Fruit fly (Drosophila melanogaster) whole organism, embryonic: Measurements from ENCODE around the gene her.
A peak's percentile ranks its signal among the peaks of the same experiment; 100 is the strongest.

Source experiments
- ATbp ChIP-seq: fragments of 200-800 bp; sonication (Bioruptor generic); optimal IDR thresholded peaks from 2 replicates; lab custom pipeline; 2017; ENCODE audit warnings: missing biosample characterization, mild to moderate bottlenecking, missing genetic modification characterization, missing genetic modification reagents
- Bdp1 ChIP-seq: fragments of 200-800 bp; sonication (Bioruptor generic); optimal IDR thresholded peaks from 3 replicates; lab custom pipeline; 2016; ENCODE audit warnings: missing biosample characterization, missing genetic modification characterization
- Bteb2 ChIP-seq: fragments of 200-800 bp; sonication (Bioruptor generic); optimal IDR thresholded peaks from 2 replicates; lab custom pipeline; 2016; ENCODE audit warnings: missing biosample characterization, missing genetic modification characterization
- CG10321 ChIP-seq: fragments of 200-800 bp; sonication (Bioruptor generic); IDR thresholded peaks from 2 replicates; pipeline ENCODE4 v1.3.6; 2022; ENCODE audit warnings: missing biosample characterization, missing genetic modification characterization
- CG13287 ChIP-seq: fragments of 200-800 bp; sonication (Bioruptor generic); IDR thresholded peaks from 2 replicates; pipeline ENCODE4 v1.3.6; 2022; ENCODE audit warnings: missing biosample characterization, missing genetic modification characterization; ENCODE audit not compliant: partially characterized antibody
- CG14441 ChIP-seq: fragments of 200-800 bp; sonication (Bioruptor generic); IDR thresholded peaks from 2 replicates; pipeline ENCODE4 v1.3.6; 2022; ENCODE audit warnings: missing biosample characterization, missing genetic modification characterization
- CG14965 ChIP-seq: fragments of 200-800 bp; sonication (Bioruptor generic); optimal IDR thresholded peaks from 2 replicates; lab custom pipeline; 2016; ENCODE audit warnings: missing biosample characterization, missing genetic modification characterization, borderline replicate concordance
- CG16813 ChIP-seq: fragments of 200-800 bp; sonication (Bioruptor generic); IDR thresholded peaks from 3 replicates; pipeline ENCODE4 v1.3.6; 2022; ENCODE audit warnings: missing biosample characterization, missing genetic modification characterization; ENCODE audit not compliant: partially characterized antibody
- CG18262 ChIP-seq: fragments of 200-800 bp; optimal IDR thresholded peaks from 3 replicates; lab custom pipeline; 2019; ENCODE audit warnings: missing biosample characterization, mild to moderate bottlenecking, missing genetic modification characterization, moderate library complexity
- CG18476 ChIP-seq: fragments of 200-800 bp; sonication (Bioruptor generic); optimal IDR thresholded peaks from 2 replicates; lab custom pipeline; 2016; ENCODE audit warnings: missing biosample characterization, mild to moderate bottlenecking, missing genetic modification characterization
- CG2678 ChIP-seq: fragments of 200-800 bp; sonication (Bioruptor generic); optimal IDR thresholded peaks from 3 replicates; lab custom pipeline; 2019; ENCODE audit warnings: missing biosample characterization, mild to moderate bottlenecking, missing genetic modification characterization, moderate library complexity
- CG3407 ChIP-seq: fragments of 200-800 bp; sonication (Bioruptor generic); optimal IDR thresholded peaks from 2 replicates; lab custom pipeline; 2018; ENCODE audit warnings: missing biosample characterization, mild to moderate bottlenecking, missing genetic modification characterization
- CG3847 ChIP-seq: fragments of 200-800 bp; sonication (Bioruptor generic); IDR thresholded peaks from 2 replicates; pipeline ENCODE4 v1.3.6; 2022; ENCODE audit warnings: missing biosample characterization, missing genetic modification characterization
- CG4707 ChIP-seq: fragments of 200-800 bp; sonication (Bioruptor generic); optimal IDR thresholded peaks from 2 replicates; lab custom pipeline; 2018; ENCODE audit warnings: missing biosample characterization, mild to moderate bottlenecking, missing genetic modification characterization, moderate library complexity
- CG6654 ChIP-seq: fragments of 200-800 bp; sonication (Bioruptor generic); optimal IDR thresholded peaks from 2 replicates; lab custom pipeline; 2017; ENCODE audit warnings: missing biosample characterization, mild to moderate bottlenecking, missing genetic modification characterization
- CG6791 ChIP-seq: fragments of 200-800 bp; sonication (Bioruptor generic); IDR thresholded peaks from 3 replicates; pipeline ENCODE4 v1.3.6; 2022; ENCODE audit warnings: missing biosample characterization, missing genetic modification characterization; ENCODE audit not compliant: partially characterized antibody
- CG8944 ChIP-seq: fragments of 200-800 bp; sonication (Bioruptor generic); optimal IDR thresholded peaks from 3 replicates; lab custom pipeline; 2016; ENCODE audit warnings: missing biosample characterization, missing genetic modification characterization
- CTCF ChIP-seq: fragments of 200-800 bp; sonication (Bioruptor generic); optimal IDR thresholded peaks from 2 replicates; lab custom pipeline; 2017; ENCODE audit warnings: missing biosample characterization, mild to moderate bottlenecking, missing genetic modification characterization, moderate library complexity
- Elba2 ChIP-seq: fragments of 200-800 bp; sonication (Bioruptor generic); optimal IDR thresholded peaks from 3 replicates; lab custom pipeline; 2016; ENCODE audit warnings: missing biosample characterization, missing genetic modification characterization
- HLHmδ ChIP-seq: fragments of 200-800 bp; sonication (Bioruptor generic); optimal IDR thresholded peaks from 2 replicates; lab custom pipeline; 2018; ENCODE audit warnings: missing biosample characterization, mild to moderate bottlenecking, missing genetic modification characterization, moderate library complexity
- Hr39 ChIP-seq: fragments of >200 bp; optimal IDR thresholded peaks from 2 replicates; lab custom pipeline; 2017
- MTF-1 ChIP-seq: fragments of 200-800 bp; sonication (Bioruptor generic); optimal IDR thresholded peaks from 2 replicates; lab custom pipeline; 2018; ENCODE audit warnings: missing biosample characterization, mild to moderate bottlenecking, missing genetic modification characterization, borderline replicate concordance
- Mad ChIP-seq: fragments of 200-800 bp; sonication (Bioruptor generic); optimal IDR thresholded peaks from 2 replicates; lab custom pipeline; 2016; ENCODE audit warnings: missing biosample characterization, missing genetic modification characterization
- Oli ChIP-seq: fragments of 200-800 bp; sonication (Bioruptor generic); optimal IDR thresholded peaks from 2 replicates; lab custom pipeline; 2018; ENCODE audit warnings: missing biosample characterization, mild to moderate bottlenecking, missing genetic modification characterization, moderate library complexity
- Pdp1 ChIP-seq, 2 experiments: fragments of 200-800 bp; sonication (Bioruptor generic); optimal IDR thresholded peaks; 3 replicates each; lab custom pipeline; 2016; ENCODE audit warnings: missing biosample characterization in 2 of 2, missing genetic modification characterization in 2 of 2, mild to moderate bottlenecking in 1 of 2, moderate library complexity in 1 of 2
- Sry-β ChIP-seq: fragments of 200-800 bp; sonication (Bioruptor generic); optimal IDR thresholded peaks from 2 replicates; lab custom pipeline; 2018; ENCODE audit warnings: missing biosample characterization, mild to moderate bottlenecking, missing genetic modification characterization, moderate library complexity
- Trl ChIP-seq, 3 experiments: fragments of >200 bp in 2 of 3; fragments of 200-800 bp in 1 of 3; sonication (Bioruptor generic) in 1 of 3; optimal IDR thresholded peaks; 2 replicates in 1 of 3; 3 replicates in 2 of 3; lab custom pipeline; 2016 to 2017; ENCODE audit warnings: missing biosample characterization in 1 of 3, missing genetic modification characterization in 1 of 3
- abd-A ChIP-seq: fragments of 200-800 bp; sonication (Bioruptor generic); optimal IDR thresholded peaks from 3 replicates; lab custom pipeline; 2019; ENCODE audit warnings: missing biosample characterization, mild to moderate bottlenecking, missing genetic modification characterization, moderate library complexity
- bsh ChIP-seq, 2 experiments: fragments of 200-800 bp; sonication (Bioruptor generic); optimal IDR thresholded peaks; 2 replicates each; lab custom pipeline; 2017 to 2018; ENCODE audit warnings: mild to moderate bottlenecking in 2 of 2, missing biosample characterization in 2 of 2, missing genetic modification characterization in 2 of 2, moderate library complexity in 1 of 2
- dan ChIP-seq: fragments of 200-800 bp; sonication (Bioruptor generic); IDR thresholded peaks from 2 replicates; pipeline ENCODE4 v1.3.6; 2022; ENCODE audit warnings: missing biosample characterization, missing genetic modification characterization
- dm ChIP-seq: fragments of 200-800 bp; sonication (Bioruptor generic); optimal IDR thresholded peaks from 3 replicates; lab custom pipeline; 2016; ENCODE audit warnings: missing biosample characterization, missing genetic modification characterization
- dmrt11E ChIP-seq: fragments of 200-800 bp; sonication (Bioruptor generic); optimal IDR thresholded peaks from 3 replicates; lab custom pipeline; 2018; ENCODE audit warnings: missing biosample characterization, mild to moderate bottlenecking, missing genetic modification characterization, moderate library complexity
- eve ChIP-seq, 2 experiments: fragments of >200 bp; optimal IDR thresholded peaks; 2 replicates each; lab custom pipeline; 2017; ENCODE audit warnings: missing biosample characterization in 2 of 2, missing genetic modification characterization in 2 of 2
- exex ChIP-seq: fragments of 200-800 bp; sonication (Bioruptor generic); optimal IDR thresholded peaks from 4 replicates; lab custom pipeline; 2018; ENCODE audit warnings: missing biosample characterization, mild to moderate bottlenecking, missing genetic modification characterization, moderate library complexity
- grn ChIP-seq: fragments of 200-800 bp; sonication (Bioruptor generic); optimal IDR thresholded peaks from 3 replicates; lab custom pipeline; 2017; ENCODE audit warnings: missing biosample characterization, missing genetic modification characterization
- h ChIP-seq: fragments of >200 bp; optimal IDR thresholded peaks from 2 replicates; lab custom pipeline; 2017
- pan ChIP-seq, 4 experiments: fragments of >200 bp in 3 of 4; fragments of 200-800 bp in 1 of 4; sonication (Bioruptor generic) in 1 of 4; optimal IDR thresholded peaks in 3 of 4; IDR thresholded peaks in 1 of 4; 2 replicates each; pipeline versions ENCODE4 v1.3.6 to Lab custom; 2017 to 2022; ENCODE audit warnings: missing biosample characterization in 2 of 4, missing genetic modification characterization in 2 of 4, mixed read lengths in 1 of 4
- pfk ChIP-seq: fragments of 200-800 bp; sonication (Bioruptor generic); optimal IDR thresholded peaks from 2 replicates; lab custom pipeline; 2018; ENCODE audit warnings: missing biosample characterization, mild to moderate bottlenecking, missing genetic modification characterization, moderate library complexity
- pum ChIP-seq: fragments of 200-800 bp; sonication (Bioruptor generic); optimal IDR thresholded peaks from 2 replicates; lab custom pipeline; 2016; ENCODE audit warnings: missing biosample characterization, missing genetic modification characterization
- salm ChIP-seq: fragments of 200-800 bp; sonication (Bioruptor generic); optimal IDR thresholded peaks from 2 replicates; lab custom pipeline; 2018; ENCODE audit warnings: missing biosample characterization, mild to moderate bottlenecking, missing genetic modification characterization
- sens ChIP-seq: fragments of 200-800 bp; sonication (Bioruptor generic); peaks from one replicate; lab custom pipeline; 2016; ENCODE audit warnings: missing biosample characterization, missing genetic modification characterization
- sens-2 ChIP-seq: fragments of 200-800 bp; sonication (Bioruptor generic); IDR thresholded peaks from 2 replicates; pipeline ENCODE4 v1.3.6; 2022; ENCODE audit warnings: missing biosample characterization, missing genetic modification characterization
- sna ChIP-seq: fragments of 200-800 bp; sonication (Bioruptor generic); IDR thresholded peaks from 2 replicates; pipeline ENCODE4 v1.3.6; 2022; ENCODE audit warnings: missing biosample characterization, missing genetic modification characterization; ENCODE audit not compliant: partially characterized antibody
- wek ChIP-seq: fragments of 200-800 bp; sonication (Bioruptor generic); optimal IDR thresholded peaks from 3 replicates; lab custom pipeline; 2018; ENCODE audit warnings: missing biosample characterization, mild to moderate bottlenecking, missing genetic modification characterization, moderate library complexity
- wor ChIP-seq: fragments of 200-800 bp; sonication (Bioruptor generic); IDR thresholded peaks from 2 replicates; pipeline ENCODE4 v1.3.6; 2022; ENCODE audit warnings: missing biosample characterization, missing genetic modification characterization
- zen2 ChIP-seq: fragments of 200-800 bp; sonication (Bioruptor generic); IDR thresholded peaks from 3 replicates; pipeline ENCODE4 v1.3.6; 2022; ENCODE audit warnings: missing biosample characterization, missing genetic modification characterization; ENCODE audit not compliant: partially characterized antibody

The her gene

DNA sequence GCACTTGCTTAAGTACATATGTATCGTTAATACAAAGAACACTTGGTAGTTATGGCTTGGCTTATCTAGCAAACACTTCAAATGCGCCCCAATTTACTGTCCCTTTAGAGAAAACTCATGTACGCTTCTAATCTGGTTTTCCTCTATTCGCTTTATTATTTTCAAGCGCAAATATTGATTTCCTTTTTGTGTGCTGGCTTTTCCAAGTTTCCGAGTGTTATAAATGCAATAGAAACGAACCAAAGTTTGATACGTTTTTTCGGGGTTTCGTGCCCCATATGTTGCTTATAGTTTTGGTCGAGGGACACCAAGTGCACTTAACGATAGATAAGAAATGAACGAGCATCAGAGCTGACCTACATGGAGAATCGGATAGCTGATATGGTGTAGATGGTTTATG is 36.9 kb downstream of the her start (continued):
- TF ChIP-seq CG10321 (GFP tag; lab: Robert Waterston, UW) (no peak), sens (GFP tag; lab: Kevin White, UChicago) (peak; percentile 70), CG13287 (GFP tag; lab: Robert Waterston, UW) (no peak), pfk (GFP tag; lab: Kevin White, UChicago) (no peak), CG18262 (peak; percentile 3), Trl (optimal IDR thresholded peaks at IDR 0.05; lab: Kevin White, UChicago) (no peak), Trl (GFP tag; optimal IDR thresholded peaks at IDR 0.05; lab: Kevin White, UChicago) (no peak), CTCF (GFP tag; lab: Kevin White, UChicago) (no peak), exex (tag; lab: Kevin White, UChicago) (peak; percentile 17), zen2 (no peak), CG6654 (no peak), ATbp (GFP tag; lab: Kevin White, UChicago) (peak; percentile 21), salm (peak; percentile 41), dan (no peak), CG2678 (tag; lab: Kevin White, UChicago) (no peak), bsh (GFP tag; optimal IDR thresholded peaks at IDR 0.05; lab: Kevin White, UChicago) (peak in 1 of 2 experiments; percentile 21), Pdp1 (GFP tag; optimal IDR thresholded peaks at IDR 0.05; lab: Kevin White, UChicago) (no peak), pum (GFP tag; lab: Kevin White, UChicago) (no peak), dm (no peak), Sry-β (GFP tag; lab: Kevin White, UChicago) (no peak), dmrt11E (tag; lab: Kevin White, UChicago) (peak; percentile 32), CG14441 (GFP tag; lab: Robert Waterston, UW) (no peak), MTF-1 (GFP tag; lab: Kevin White, UChicago) (no peak), CG6791 (GFP tag; lab: Robert Waterston, UW) (no peak), CG3847 (GFP tag; lab: Robert Waterston, UW) (no peak), Oli (tag; lab: Kevin White, UChicago) (no peak), sna (GFP tag; lab: Robert Waterston, UW) (no peak), CG3407 (GFP tag; lab: Kevin White, UChicago) (peak; percentile 6), eve (GFP tag; optimal IDR thresholded peaks at IDR 0.05; lab: Kevin White, UChicago) (peak in 1 of 2 experiments; percentile 40), CG4707 (GFP tag; lab: Kevin White, UChicago) (peak; percentile 11), Mad (GFP tag; lab: Kevin White, UChicago) (no peak), CG8944 (no peak), h (lab: Kevin White, UChicago) (no peak), HLHmδ (GFP tag; lab: Kevin White, UChicago) (no peak), Bdp1 (no peak), sens-2 (GFP tag; lab: Robert Waterston, UW) (no peak), grn (GFP tag; lab: Kevin White, UChicago) (peak; percentile 16), wor (GFP tag; lab: Robert Waterston, UW) (no peak), pan (optimal IDR thresholded peaks at IDR 0.05; lab: Kevin White, UChicago) (no peak), pan (GFP tag; optimal IDR thresholded peaks at IDR 0.05 in 1 of 2, IDR thresholded peaks at IDR 0.05 in 1 of 2) (no peak), Elba2 (no peak), wek (GFP tag; lab: Kevin White, UChicago) (no peak), CG16813 (GFP tag; lab: Robert Waterston, UW) (no peak), abd-A (tag; lab: Kevin White, UChicago) (no peak), Hr39 (no peak), CG18476 (GFP tag; lab: Kevin White, UChicago) (no peak), Bteb2 (GFP tag; lab: Kevin White, UChicago) (no peak), CG14965 (GFP tag; lab: Kevin White, UChicago) (no peak)
